Worm (Caenorhabditis elegans) whole organism, mixed stage, embryonic: Measurements from ENCODE around the gene Y57A10A.13.

ENCODE experiments used
- bed-3 ChIP-seq: fragments of 200-800 bp; sonication (Bioruptor generic); optimal IDR thresholded peaks from 3 replicates; lab custom pipeline; 2018; ENCODE audit warnings: mild to moderate bottlenecking, missing genetic modification characterization, moderate library complexity, missing compliant biosample characterization
- ceh-83 ChIP-seq: fragments of 200-800 bp; sonication (Bioruptor generic); optimal IDR thresholded peaks from 2 replicates; lab custom pipeline; 2018; ENCODE audit warnings: mild to moderate bottlenecking, missing genetic modification characterization, missing compliant biosample characterization
- lsy-2 ChIP-seq: fragments of 150-350 bp; optimal IDR thresholded peaks from 2 replicates; lab custom pipeline; 2014; ENCODE audit warnings: missing biosample characterization, missing genetic modification characterization
- nhr-76 ChIP-seq: sonication (generic microtip); optimal IDR thresholded peaks from 2 replicates; lab custom pipeline; 2017; ENCODE audit warnings: missing biosample characterization, missing genetic modification characterization
- sptf-1 ChIP-seq: sonication (generic microtip); optimal IDR thresholded peaks from 2 replicates; lab custom pipeline; 2017; ENCODE audit warnings: mild to moderate bottlenecking, missing genetic modification characterization, moderate library complexity, missing compliant biosample characterization
- unc-62 ChIP-seq: fragments of 150-350 bp; optimal IDR thresholded peaks from 2 replicates; lab custom pipeline; 2014; ENCODE audit warnings: missing biosample characterization, missing genetic modification reagents, missing genetic modification characterization
- ztf-11 ChIP-seq: fragments of 150-350 bp; optimal IDR thresholded peaks from 2 replicates; lab custom pipeline; 2014; ENCODE audit warnings: missing biosample characterization, missing genetic modification characterization

- TF ChIP-seq nhr-76 (tag; lab: Kevin White, UChicago) (no peak), ztf-11 (no peak), bed-3 (no peak), sptf-1 (tag; lab: Kevin White, UChicago) (no peak), lsy-2 (tag; lab: Kevin White, UChicago) (no peak), unc-62 (GFP tag; lab: Kevin White, UChicago) (no peak), ceh-83 (no peak)
Observed at ce11 chrII:12202921-12203320, 18.2 kb upstream of the Y57A10A.13 start, which contains the start of gene aqp-12.
